Worm (Caenorhabditis elegans) whole organism, late embryonic: ENCODE data around the gene C05D9.3.

ENCODE experiments used
- C38D4.7 ChIP-seq: fragments of 200-800 bp; sonication (Bioruptor generic); optimal IDR thresholded peaks from 2 replicates; lab custom pipeline; 2018; ENCODE audit warnings: mild to moderate bottlenecking, missing genetic modification characterization, moderate library complexity, missing compliant biosample characterization
- K09A11.1 ChIP-seq: sonication (generic microtip); optimal IDR thresholded peaks from 2 replicates; lab custom pipeline; 2017; ENCODE audit warnings: antibody characterized with exemption, mild to moderate bottlenecking, missing genetic modification characterization, missing compliant biosample characterization; ENCODE audit not compliant: insufficient read depth
- Y22D7AL.16 ChIP-seq: sonication (generic microtip); optimal IDR thresholded peaks from 2 replicates; lab custom pipeline; 2016; ENCODE audit warnings: missing genetic modification characterization, missing compliant biosample characterization
- ahr-1 ChIP-seq: sonication (generic microtip); optimal IDR thresholded peaks from 2 replicates; lab custom pipeline; 2016; ENCODE audit warnings: missing genetic modification characterization, missing compliant biosample characterization
- ceh-14 ChIP-seq: sonication (generic microtip); optimal IDR thresholded peaks from 2 replicates; lab custom pipeline; 2016; ENCODE audit warnings: missing genotype, missing genetic modification characterization, missing compliant biosample characterization
- ceh-34 ChIP-seq: sonication (generic microtip); optimal IDR thresholded peaks from 2 replicates; lab custom pipeline; 2016; ENCODE audit warnings: mild to moderate bottlenecking, missing genetic modification characterization, missing compliant biosample characterization
- ceh-45 ChIP-seq: fragments of 200-800 bp; sonication (Bioruptor generic); IDR thresholded peaks from 2 replicates; pipeline ENCODE4 v1.3.6; 2022; ENCODE audit warnings: missing genetic modification reagents, missing genetic modification characterization, missing compliant biosample characterization
- ceh-9 ChIP-seq: sonication (generic microtip); optimal IDR thresholded peaks from 2 replicates; lab custom pipeline; 2016; ENCODE audit warnings: mild to moderate bottlenecking, missing genetic modification characterization, inconsistent platforms, missing compliant biosample characterization
- che-1 ChIP-seq: sonication (generic microtip); optimal IDR thresholded peaks from 2 replicates; lab custom pipeline; 2016; ENCODE audit warnings: mild to moderate bottlenecking, missing genetic modification characterization, missing compliant biosample characterization
- dmd-4 ChIP-seq: sonication (generic microtip); optimal IDR thresholded peaks from 2 replicates; lab custom pipeline; 2016; ENCODE audit warnings: borderline replicate concordance, missing genetic modification characterization, missing compliant biosample characterization
- dve-1 ChIP-seq: sonication (generic microtip); optimal IDR thresholded peaks from 2 replicates; lab custom pipeline; 2017; ENCODE audit warnings: antibody characterized with exemption, mild to moderate bottlenecking, missing genetic modification characterization, missing compliant biosample characterization
- elt-2 ChIP-seq: sonication (generic microtip); optimal IDR thresholded peaks from 2 replicates; lab custom pipeline; 2016; ENCODE audit warnings: missing genetic modification reagents, missing genetic modification characterization, missing compliant biosample characterization
- fkh-6 ChIP-seq: sonication (generic microtip); optimal IDR thresholded peaks from 2 replicates; lab custom pipeline; 2016; ENCODE audit warnings: missing genetic modification characterization, missing compliant biosample characterization
- hlh-15 ChIP-seq: sonication (generic microtip); optimal IDR thresholded peaks from 2 replicates; lab custom pipeline; 2016; ENCODE audit warnings: missing genetic modification characterization, missing compliant biosample characterization
- hlh-30 ChIP-seq: sonication (generic microtip); optimal IDR thresholded peaks from 2 replicates; lab custom pipeline; 2017; ENCODE audit warnings: antibody characterized with exemption, missing genetic modification characterization, missing compliant biosample characterization; ENCODE audit not compliant: insufficient read depth
- lim-6 ChIP-seq: sonication (generic microtip); optimal IDR thresholded peaks from 2 replicates; lab custom pipeline; 2016; ENCODE audit warnings: missing genetic modification characterization, missing compliant biosample characterization
- lin-11 ChIP-seq: fragments of 200-800 bp; sonication (Bioruptor generic); optimal IDR thresholded peaks from 2 replicates; lab custom pipeline; 2018; ENCODE audit warnings: mild to moderate bottlenecking, missing genetic modification characterization, missing compliant biosample characterization
- mec-3 ChIP-seq: sonication (generic microtip); optimal IDR thresholded peaks from 2 replicates; lab custom pipeline; 2016; ENCODE audit warnings: borderline replicate concordance, missing genetic modification characterization, missing compliant biosample characterization
- npax-4 ChIP-seq: sonication (generic microtip); optimal IDR thresholded peaks from 2 replicates; lab custom pipeline; 2016; ENCODE audit warnings: missing genetic modification characterization, missing compliant biosample characterization
- pha-4 ChIP-seq: fragments of 150-350 bp; optimal IDR thresholded peaks from 2 replicates; lab custom pipeline; 2018; ENCODE audit warnings: missing biosample characterization, missing genetic modification reagents, missing genetic modification characterization
- ref-2 ChIP-seq: sonication (generic microtip); optimal IDR thresholded peaks from 2 replicates; lab custom pipeline; 2016; ENCODE audit warnings: missing genetic modification characterization, missing compliant biosample characterization
- sdc-2 ChIP-seq: sonication (generic microtip); optimal IDR thresholded peaks from 2 replicates; lab custom pipeline; 2016; ENCODE audit warnings: missing genotype, missing genetic modification characterization, missing compliant biosample characterization
- sox-2 ChIP-seq: fragments of 200-800 bp; sonication (Bioruptor generic); IDR thresholded peaks from 2 replicates; pipeline ENCODE4 v1.3.6; 2022; ENCODE audit warnings: missing genetic modification reagents, missing genetic modification characterization, missing compliant biosample characterization
- sox-4 ChIP-seq: sonication (generic microtip); optimal IDR thresholded peaks from 2 replicates; lab custom pipeline; 2017; ENCODE audit warnings: mild to moderate bottlenecking, missing genetic modification characterization, inconsistent platforms, missing compliant biosample characterization
- unc-3 ChIP-seq, 2 experiments: fragments of 200-800 bp in 1 of 2; sonication (Bioruptor generic) in 1 of 2; sonication (generic microtip) in 1 of 2; conservative IDR thresholded peaks in 1 of 2; optimal IDR thresholded peaks in 1 of 2; 2 replicates each; pipeline versions ENCODE4 v1.3.6 to Lab custom; 2016 to 2022; ENCODE audit warnings: missing compliant biosample characterization in 2 of 2, missing genetic modification characterization in 2 of 2, missing genetic modification reagents in 1 of 2
- unc-42 ChIP-seq: sonication (generic microtip); optimal IDR thresholded peaks from 2 replicates; lab custom pipeline; 2016; ENCODE audit warnings: missing genotype, missing genetic modification characterization, missing compliant biosample characterization
- ztf-16 ChIP-seq: sonication (generic microtip); optimal IDR thresholded peaks from 2 replicates; lab custom pipeline; 2017; ENCODE audit warnings: missing genetic modification characterization, missing compliant biosample characterization

The C05D9.3 gene

ce11 chrX:1128503-1129036, 16.9 kb downstream of the C05D9.3 start, which contains the start of gene snx-1 (continued):
- TF ChIP-seq sox-2 (GFP tag; lab: Robert Waterston, UW) (no peak), ceh-45 (GFP tag; lab: Robert Waterston, UW) (no peak), C38D4.7 (GFP tag; lab: Kevin White, UChicago) (no peak), ceh-9 (tag; lab: Kevin White, UChicago) (no peak), lim-6 (no peak)

- TF ChIP-seq ahr-1 (tag; lab: Kevin White, UChicago) = no peak
- no peak for TF ChIP-seq npax-4 (tag; lab: Kevin White, UChicago)
Measured at ce11 chrX:1141617-1142016, 29.9 kb downstream of the C05D9.3 start.

ce11 chrX:1147394-1147793, 35.7 kb downstream of the C05D9.3 start:
- no peak for TF ChIP-seq ceh-34 (tag; lab: Kevin White, UChicago)
- no peak for TF ChIP-seq ceh-45 (GFP tag; lab: Robert Waterston, UW)
- no peak for TF ChIP-seq Y22D7AL.16 (tag; lab: Kevin White, UChicago)
- no peak for TF ChIP-seq hlh-15
- no peak for TF ChIP-seq ref-2 (tag; lab: Kevin White, UChicago)

ce11 chrX:1148438-1148837, 36.7 kb downstream of the C05D9.3 start, which contains the start of the genes R193.2 and R193.6:
TSS of gene R193.2 (minus strand) at chrX:1148585.
TSS of gene R193.6 (plus strand) at chrX:1148787.
- TF ChIP-seq mec-3 (tag; lab: Kevin White, UChicago) = no peak
- TF ChIP-seq sox-4 (tag; lab: Kevin White, UChicago) = no peak
- TF ChIP-seq C38D4.7 (GFP tag; lab: Kevin White, UChicago) = no peak
- no peak for TF ChIP-seq unc-3 (GFP tag; conservative IDR thresholded peaks at IDR 0.05; lab: Robert Waterston, UW)
- TF ChIP-seq unc-3 (tag; optimal IDR thresholded peaks at IDR 0.05; lab: Kevin White, UChicago) = no peak
- no peak for TF ChIP-seq sdc-2 (tag; lab: Kevin White, UChicago)
- TF ChIP-seq elt-2 (tag; lab: Kevin White, UChicago) = peak; percentile 43
- no peak for TF ChIP-seq ceh-14 (tag; lab: Kevin White, UChicago)
- no peak for TF ChIP-seq K09A11.1 (tag; lab: Kevin White, UChicago)

ce11 chrX:1154648-1155047, 42.9 kb downstream of the C05D9.3 start, which contains the start of gene R193.1:
TSS of gene R193.1 (plus strand) at chrX:1154948.
- TF ChIP-seq dmd-4 (tag; lab: Kevin White, UChicago) = no peak
- no peak for TF ChIP-seq ztf-16
- no peak for TF ChIP-seq che-1
- TF ChIP-seq hlh-15 = no peak
- no peak for TF ChIP-seq dve-1
- no peak for TF ChIP-seq lin-11
- no peak for TF ChIP-seq hlh-30 (tag; lab: Kevin White, UChicago)
- no peak for TF ChIP-seq pha-4 (tag; lab: Kevin White, UChicago)

ce11 chrX:1162019-1162418, 50.3 kb downstream of the C05D9.3 start, which contains the start of gene tmc-1:
TSS of gene tmc-1 (plus strand) at chrX:1162207.
- TF ChIP-seq che-1 = no peak
- TF ChIP-seq fkh-6 = no peak
- TF ChIP-seq unc-42 (tag; lab: Kevin White, UChicago) = peak; percentile 73
